Fruit fly (Drosophila melanogaster): ENCODE measurements around the gene pigs.
A peak's percentile ranks its signal among the peaks of the same experiment; 100 is the strongest.

pigs gene

dm6 chrX:6678635-6679501 lies 79.0 kb downstream of the pigs start, which contains the start of gene ND-ASHI (continued):
- TF ChIP-seq dsf (GFP tag; optimal IDR thresholded peaks at IDR 0.05; ENCODE audit: borderline replicate concordance) = peak; percentile 78
- no peak for TF ChIP-seq lola (GFP tag; optimal IDR thresholded peaks at IDR 0.05)
- peak; percentile 96 for TF ChIP-seq rgr (GFP tag; optimal IDR thresholded peaks at IDR 0.05)

DNA sequence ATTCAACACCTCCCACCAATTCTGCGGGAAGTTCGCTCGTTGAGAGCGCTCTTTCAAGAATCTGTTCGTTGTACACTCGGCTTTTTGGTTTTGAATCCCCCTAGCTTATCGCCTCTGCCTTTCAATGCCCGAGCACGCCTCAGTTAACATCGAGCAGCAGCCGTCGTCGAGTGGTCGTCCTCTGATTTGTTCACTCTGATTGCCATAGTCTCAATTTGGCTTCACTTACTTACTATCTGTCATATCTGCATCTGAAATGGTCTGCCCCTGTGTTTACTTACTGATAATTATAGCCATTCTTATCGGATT lies 79.6 kb downstream of the pigs start:
- TF ChIP-seq Rel (GFP tag; optimal IDR thresholded peaks at IDR 0.05) (no peak), Rel (tag; optimal IDR thresholded peaks at IDR 0.05) (peak; percentile 84), fru (GFP tag; optimal IDR thresholded peaks at IDR 0.05) (no peak), h (GFP tag; optimal IDR thresholded peaks at IDR 0.05) (no peak), rgr (GFP tag; optimal IDR thresholded peaks at IDR 0.05) (no peak)

DNA sequence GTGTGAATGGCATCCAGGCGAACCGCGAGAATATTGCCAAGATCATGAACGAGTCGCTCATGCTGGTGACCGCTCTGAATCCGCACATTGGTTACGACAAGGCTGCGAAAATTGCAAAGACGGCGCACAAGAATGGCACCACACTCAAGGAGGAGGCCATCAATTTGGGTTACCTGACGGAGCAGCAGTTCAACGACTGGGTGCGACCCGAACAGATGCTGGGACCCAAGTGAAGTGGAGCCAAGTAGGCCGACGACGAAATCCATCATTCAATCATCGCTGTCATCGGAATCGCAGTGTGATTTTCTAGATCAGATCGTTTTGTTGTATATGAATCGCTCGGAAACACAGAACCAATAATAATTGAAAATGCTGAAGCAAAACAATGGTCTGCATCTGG lies 81.6 kb downstream of the pigs start, which contains the start of gene Fum2:
Fum2 (plus strand) TSS at position 301 of the 400 bp plus-strand sequence.
- TF ChIP-seq HLH106 (tag; optimal IDR thresholded peaks at IDR 0.05) (no peak), GATAd (GFP tag; optimal IDR thresholded peaks at IDR 0.05) (no peak), Abd-B (GFP tag; optimal IDR thresholded peaks at IDR 0.05) (no peak), br (GFP tag; optimal IDR thresholded peaks at IDR 0.05) (no peak), Mio (GFP tag; optimal IDR thresholded peaks at IDR 0.05) (no peak), Vsx2 (GFP tag; optimal IDR thresholded peaks at IDR 0.05; ENCODE audit: partially characterized antibody) (no peak), brk (GFP tag; optimal IDR thresholded peaks at IDR 0.05) (no peak), OdsH (GFP tag; optimal IDR thresholded peaks at IDR 0.05) (no peak), dsf (GFP tag; optimal IDR thresholded peaks at IDR 0.05; ENCODE audit: borderline replicate concordance) (no peak), Dfd (GFP tag; optimal IDR thresholded peaks at IDR 0.05) (no peak), Hr83 (GFP tag; optimal IDR thresholded peaks at IDR 0.05; ENCODE audit: poor library complexity, severe bottlenecking) (no peak), Sp1 (GFP tag; optimal IDR thresholded peaks at IDR 0.05) (no peak), Rel (GFP tag; optimal IDR thresholded peaks at IDR 0.05) (no peak), Rel (tag; optimal IDR thresholded peaks at IDR 0.05) (no peak), Myc (optimal IDR thresholded peaks at IDR 0.05) (no peak), N (GFP tag; optimal IDR thresholded peaks at IDR 0.05) (no peak), lola (GFP tag; optimal IDR thresholded peaks at IDR 0.05) (no peak), CrebA (GFP tag; optimal IDR thresholded peaks at IDR 0.05; ENCODE audit: borderline replicate concordance) (no peak), Hnf4 (GFP tag; optimal IDR thresholded peaks at IDR 0.05) (no peak), sage (GFP tag; optimal IDR thresholded peaks at IDR 0.05) (no peak), CG32264 (GFP tag; optimal IDR thresholded peaks at IDR 0.05) (no peak)

- no peak for TF ChIP-seq woc (GFP tag; optimal IDR thresholded peaks at IDR 0.05)
- no peak for TF ChIP-seq Hnf4 (GFP tag; optimal IDR thresholded peaks at IDR 0.05)
- no peak for TF ChIP-seq Rel (GFP tag; optimal IDR thresholded peaks at IDR 0.05)
- peak; percentile 19 for TF ChIP-seq Rel (tag; optimal IDR thresholded peaks at IDR 0.05)
- no peak for TF ChIP-seq br (GFP tag; optimal IDR thresholded peaks at IDR 0.05)
- peak; percentile 17 for TF ChIP-seq Myc (optimal IDR thresholded peaks at IDR 0.05)
- TF ChIP-seq fru (GFP tag; optimal IDR thresholded peaks at IDR 0.05) = no peak
- TF ChIP-seq tai (GFP tag; optimal IDR thresholded peaks at IDR 0.05) = no peak
- no peak for TF ChIP-seq Mio (GFP tag; optimal IDR thresholded peaks at IDR 0.05)
- TF ChIP-seq HLH106 (tag; optimal IDR thresholded peaks at IDR 0.05) = no peak
- no peak for TF ChIP-seq Dif (GFP tag; optimal IDR thresholded peaks at IDR 0.05; ENCODE audit: partially characterized antibody)
- TF ChIP-seq sv (GFP tag; optimal IDR thresholded peaks at IDR 0.05) = no peak
- TF ChIP-seq jim (GFP tag; optimal IDR thresholded peaks at IDR 0.05) = no peak
- TF ChIP-seq Dfd (GFP tag; optimal IDR thresholded peaks at IDR 0.05) = no peak
- TF ChIP-seq rgr (GFP tag; optimal IDR thresholded peaks at IDR 0.05) = no peak
- TF ChIP-seq Sp1 (GFP tag; optimal IDR thresholded peaks at IDR 0.05) = peak; percentile 4
Measured at dm6 chrX:6683635-6684499, 84.0 kb downstream of the pigs start, which contains the start of gene Pink1. TSS of gene Pink1 (plus strand) at chrX:6683798.

dm6 chrX:6687267-6687666 lies 87.4 kb downstream of the pigs start, which contains the start of gene CG44303:
TSS of gene CG44303 (minus strand) at chrX:6687420.
- no peak for TF ChIP-seq CG32264 (GFP tag; optimal IDR thresholded peaks at IDR 0.05)
- TF ChIP-seq rgr (GFP tag; optimal IDR thresholded peaks at IDR 0.05) = no peak
- TF ChIP-seq tai (GFP tag; optimal IDR thresholded peaks at IDR 0.05) = no peak
- no peak for TF ChIP-seq Rel (GFP tag; optimal IDR thresholded peaks at IDR 0.05)
- no peak for TF ChIP-seq Rel (tag; optimal IDR thresholded peaks at IDR 0.05)
- TF ChIP-seq sage (GFP tag; optimal IDR thresholded peaks at IDR 0.05) = no peak
- TF ChIP-seq foxo (GFP tag; optimal IDR thresholded peaks at IDR 0.05) = no peak
- TF ChIP-seq pan (optimal IDR thresholded peaks at IDR 0.05) = no peak
